Fruit fly (Drosophila melanogaster) whole organism, embryonic: ENCODE data around the gene Gos28.

Experiments
- CG34224 ChIP-seq: fragments of 200-800 bp; sonication (Bioruptor generic); IDR thresholded peaks from 3 replicates; pipeline ENCODE4 v1.3.6; 2022; ENCODE audit warnings: missing biosample characterization, missing genetic modification characterization; ENCODE audit not compliant: partially characterized antibody
- H15 ChIP-seq: fragments of 200-800 bp; sonication (Bioruptor generic); IDR thresholded peaks from 3 replicates; pipeline ENCODE4 v1.3.6; 2022; ENCODE audit warnings: missing biosample characterization, missing genetic modification characterization
- Hr3 ChIP-seq: fragments of 200-800 bp; sonication (Bioruptor generic); optimal IDR thresholded peaks from 3 replicates; lab custom pipeline; 2016; ENCODE audit warnings: missing biosample characterization, missing genetic modification characterization
- ems ChIP-seq: fragments of 200-800 bp; sonication (Bioruptor generic); optimal IDR thresholded peaks from 3 replicates; lab custom pipeline; 2016; ENCODE audit warnings: missing biosample characterization, missing genetic modification characterization

- TF ChIP-seq ems (GFP tag; lab: Kevin White, UChicago) (no peak), CG34224 (GFP tag; lab: Robert Waterston, UW) (no peak), Hr3 (no peak), H15 (GFP tag; lab: Robert Waterston, UW) (no peak)
Observed at dm6 chr3R:18671112-18671729, 7.7 kb downstream of the Gos28 start, which contains the start of gene CG31230.
